Worm (Caenorhabditis elegans) whole organism, L1 larva: ENCODE measurements around the gene dsc-4.

Experiments used
- C16A3.4 ChIP-seq: fragments of 150-350 bp; optimal IDR thresholded peaks from 2 replicates; lab custom pipeline; 2014; ENCODE audit warnings: missing biosample characterization, missing genetic modification characterization
- C34B4.2 ChIP-seq: sonication (generic microtip); optimal IDR thresholded peaks from 2 replicates; lab custom pipeline; 2017; ENCODE audit warnings: mild to moderate bottlenecking, missing genetic modification characterization, missing compliant biosample characterization
- Y116A8C.19 ChIP-seq: sonication (generic microtip); optimal IDR thresholded peaks from 2 replicates; lab custom pipeline; 2016; ENCODE audit warnings: missing compliant biosample characterization, missing genetic modification characterization, borderline replicate concordance
- aly-2 ChIP-seq: fragments of 150-350 bp; optimal IDR thresholded peaks from 2 replicates; lab custom pipeline; 2014; ENCODE audit warnings: missing biosample characterization, missing genetic modification characterization
- blmp-1 ChIP-seq: fragments of 150-350 bp; optimal IDR thresholded peaks from 2 replicates; lab custom pipeline; 2014; ENCODE audit warnings: missing biosample characterization, missing genetic modification characterization
- ceh-8 ChIP-seq: fragments of 200-800 bp; sonication (Bioruptor generic); optimal IDR thresholded peaks from 2 replicates; lab custom pipeline; 2018; ENCODE audit warnings: mild to moderate bottlenecking, missing genetic modification characterization, moderate library complexity, missing compliant biosample characterization
- ces-1 ChIP-seq: fragments of 150-350 bp; optimal IDR thresholded peaks from 2 replicates; lab custom pipeline; 2014; ENCODE audit warnings: missing biosample characterization, missing genetic modification reagents, missing genetic modification characterization
- dsc-1 ChIP-seq: sonication (generic microtip); optimal IDR thresholded peaks from 2 replicates; lab custom pipeline; 2016; ENCODE audit warnings: mild to moderate bottlenecking, missing genetic modification characterization, missing compliant biosample characterization
- efl-1 ChIP-seq, 4 experiments: fragments of 150-350 bp; optimal IDR thresholded peaks in 3 of 4; peaks in 1 of 4; 1 replicate in 1 of 4; 2 replicates in 3 of 4; lab custom pipeline; 2014; ENCODE audit warnings: missing biosample characterization in 2 of 4, missing genetic modification characterization in 2 of 4, missing genetic modification reagents in 2 of 4
- egl-27 ChIP-seq, 2 experiments: fragments of 150-350 bp in 1 of 2; sonication (generic microtip); optimal IDR thresholded peaks; 3 replicates each; lab custom pipeline; 2017 to 2018; ENCODE audit warnings: missing biosample characterization in 2 of 2, missing genetic modification characterization in 2 of 2, missing genetic modification reagents in 2 of 2
- elt-3 ChIP-seq, 6 experiments: fragments of 150-350 bp in 1 of 6; sonication (generic microtip); optimal IDR thresholded peaks; 2 replicates each; lab custom pipeline; 2017 to 2018; ENCODE audit warnings: missing biosample characterization in 6 of 6, missing genetic modification characterization in 6 of 6, inconsistent platforms in 1 of 6
- ets-5 ChIP-seq: fragments of 200-800 bp; sonication (Bioruptor generic); IDR thresholded peaks from 2 replicates; pipeline ENCODE4 v1.3.6; 2022; ENCODE audit warnings: missing genetic modification characterization, missing compliant biosample characterization
- fkh-10 ChIP-seq: sonication (generic microtip); optimal IDR thresholded peaks from 2 replicates; lab custom pipeline; 2017; ENCODE audit warnings: missing biosample characterization, missing genetic modification reagents, missing genetic modification characterization
- fos-1 ChIP-seq: fragments of 150-350 bp; optimal IDR thresholded peaks from 2 replicates; lab custom pipeline; 2014; ENCODE audit warnings: missing biosample characterization, missing genetic modification characterization
- grh-1 ChIP-seq: fragments of 200-800 bp; sonication (Bioruptor generic); IDR thresholded peaks from 2 replicates; pipeline ENCODE4 v1.3.6; 2022; ENCODE audit warnings: missing genetic modification reagents, missing genetic modification characterization, missing compliant biosample characterization
- hlh-17 ChIP-seq: fragments of 200-800 bp; sonication (Bioruptor generic); optimal IDR thresholded peaks from 2 replicates; lab custom pipeline; 2018; ENCODE audit warnings: missing genetic modification characterization, mild to moderate bottlenecking, missing compliant biosample characterization, moderate library complexity, borderline replicate concordance
- hlh-4 ChIP-seq: sonication (generic microtip); optimal IDR thresholded peaks from 2 replicates; lab custom pipeline; 2016; ENCODE audit warnings: mild to moderate bottlenecking, missing genetic modification characterization, missing compliant biosample characterization
- hpl-2 ChIP-seq: fragments of 150-350 bp; optimal IDR thresholded peaks from 2 replicates; lab custom pipeline; 2014; ENCODE audit warnings: missing biosample characterization, missing genetic modification reagents, missing genetic modification characterization
- isw-1 ChIP-seq: fragments of 200-800 bp; sonication (Bioruptor generic); IDR thresholded peaks from 2 replicates; pipeline ENCODE4 v1.3.6; 2022; ENCODE audit warnings: missing genetic modification characterization, missing compliant biosample characterization
- jun-1 ChIP-seq: fragments of 150-350 bp; optimal IDR thresholded peaks from 2 replicates; lab custom pipeline; 2014; ENCODE audit warnings: missing biosample characterization, missing genetic modification reagents, missing genetic modification characterization
- lin-13 ChIP-seq: fragments of 150-350 bp; optimal IDR thresholded peaks from 2 replicates; lab custom pipeline; 2014; ENCODE audit warnings: missing biosample characterization, missing genetic modification reagents, missing genetic modification characterization
- lin-14 ChIP-seq: fragments of 200-800 bp; sonication (Bioruptor generic); optimal IDR thresholded peaks from 2 replicates; lab custom pipeline; 2018; ENCODE audit warnings: mild to moderate bottlenecking, missing genetic modification characterization, moderate library complexity, missing compliant biosample characterization
- lin-15B ChIP-seq: fragments of 150-350 bp; sonication (generic microtip); optimal IDR thresholded peaks from 3 replicates; lab custom pipeline; 2014; ENCODE audit warnings: missing biosample characterization, missing genetic modification characterization
- lir-3 ChIP-seq: sonication (generic microtip); optimal IDR thresholded peaks from 2 replicates; lab custom pipeline; 2016; ENCODE audit warnings: mild to moderate bottlenecking, missing genetic modification characterization, moderate library complexity, missing compliant biosample characterization; ENCODE audit not compliant: poor library complexity
- lsy-2 ChIP-seq, 2 experiments: fragments of 150-350 bp; optimal IDR thresholded peaks; 2 replicates each; lab custom pipeline; 2014; ENCODE audit warnings: missing biosample characterization in 2 of 2, missing genetic modification characterization in 2 of 2
- mdl-1 ChIP-seq, 2 experiments: fragments of 150-350 bp; optimal IDR thresholded peaks; 2 replicates each; lab custom pipeline; 2014 to 2017; ENCODE audit warnings: missing biosample characterization in 2 of 2, missing genetic modification characterization in 2 of 2, inconsistent platforms in 1 of 2
- mep-1 ChIP-seq: fragments of 150-350 bp; optimal IDR thresholded peaks from 2 replicates; lab custom pipeline; 2014; ENCODE audit warnings: missing biosample characterization, missing genetic modification characterization
- nhr-11 ChIP-seq: fragments of 150-350 bp; optimal IDR thresholded peaks from 2 replicates; lab custom pipeline; 2014; ENCODE audit warnings: missing biosample characterization, missing genetic modification characterization
- nhr-20 ChIP-seq: sonication (generic microtip); optimal IDR thresholded peaks from 2 replicates; lab custom pipeline; 2016; ENCODE audit warnings: mild to moderate bottlenecking, missing genetic modification characterization, missing compliant biosample characterization
- nhr-47 ChIP-seq: sonication (generic microtip); optimal IDR thresholded peaks from 2 replicates; lab custom pipeline; 2016; ENCODE audit warnings: mild to moderate bottlenecking, missing genetic modification characterization, moderate library complexity, missing compliant biosample characterization
- nhr-71 ChIP-seq: sonication (generic microtip); optimal IDR thresholded peaks from 2 replicates; lab custom pipeline; 2016; ENCODE audit warnings: mild to moderate bottlenecking, missing genetic modification characterization, moderate library complexity, missing compliant biosample characterization
- nhr-76 ChIP-seq: sonication (generic microtip); optimal IDR thresholded peaks from 2 replicates; lab custom pipeline; 2017; ENCODE audit warnings: missing biosample characterization, missing genetic modification characterization
- nhr-77 ChIP-seq: fragments of 150-350 bp; optimal IDR thresholded peaks from 2 replicates; lab custom pipeline; 2014; ENCODE audit warnings: missing biosample characterization, missing genetic modification characterization
- nhr-84 ChIP-seq: sonication (generic microtip); optimal IDR thresholded peaks from 2 replicates; lab custom pipeline; 2017; ENCODE audit warnings: missing biosample characterization, missing genetic modification characterization
- nhr-85 ChIP-seq: sonication (generic microtip); peaks from one replicate; lab custom pipeline; 2016; ENCODE audit warnings: missing genetic modification characterization, inconsistent platforms, missing compliant biosample characterization
- nhr-90 ChIP-seq: sonication (generic microtip); optimal IDR thresholded peaks from 2 replicates; lab custom pipeline; 2016; ENCODE audit warnings: mild to moderate bottlenecking, missing genetic modification characterization, missing compliant biosample characterization; ENCODE audit not compliant: poor library complexity
- pag-3 ChIP-seq: sonication (generic microtip); optimal IDR thresholded peaks from 2 replicates; lab custom pipeline; 2017; ENCODE audit warnings: missing genetic modification characterization, mild to moderate bottlenecking, missing compliant biosample characterization, antibody characterized with exemption, borderline replicate concordance; ENCODE audit not compliant: insufficient read depth
- rnt-1 ChIP-seq: sonication (generic microtip); optimal IDR thresholded peaks from 2 replicates; lab custom pipeline; 2016; ENCODE audit warnings: mild to moderate bottlenecking, missing genetic modification characterization, moderate library complexity, missing compliant biosample characterization
- sox-4 ChIP-seq: sonication (generic microtip); optimal IDR thresholded peaks from 2 replicates; lab custom pipeline; 2016; ENCODE audit warnings: missing genetic modification characterization, missing compliant biosample characterization
- sptf-1 ChIP-seq: fragments of 150-350 bp; optimal IDR thresholded peaks from 2 replicates; lab custom pipeline; 2014; ENCODE audit warnings: missing biosample characterization, missing genetic modification characterization
- sup-37 ChIP-seq: fragments of 200-800 bp; sonication (Bioruptor generic); optimal IDR thresholded peaks from 2 replicates; lab custom pipeline; 2018; ENCODE audit warnings: mild to moderate bottlenecking, missing genetic modification characterization, missing compliant biosample characterization
- tbx-2 ChIP-seq: sonication (generic microtip); optimal IDR thresholded peaks from 2 replicates; lab custom pipeline; 2016; ENCODE audit warnings: missing genetic modification characterization, missing compliant biosample characterization
- unc-130 ChIP-seq: fragments of 150-350 bp; optimal IDR thresholded peaks from 2 replicates; lab custom pipeline; 2017; ENCODE audit warnings: missing biosample characterization, missing genetic modification characterization, inconsistent platforms
- unc-30 ChIP-seq: sonication (generic microtip); optimal IDR thresholded peaks from 2 replicates; lab custom pipeline; 2017; ENCODE audit warnings: missing biosample characterization, missing genetic modification characterization
- unc-62 ChIP-seq: fragments of 150-350 bp; optimal IDR thresholded peaks from 2 replicates; lab custom pipeline; 2014; ENCODE audit warnings: missing biosample characterization, missing genetic modification reagents, missing genetic modification characterization
- unc-98 ChIP-seq: fragments of 200-800 bp; sonication (Bioruptor generic); IDR thresholded peaks from 2 replicates; pipeline ENCODE4 v1.3.6; 2022; ENCODE audit warnings: missing genetic modification characterization, missing compliant biosample characterization
- vab-15 ChIP-seq: sonication (generic microtip); optimal IDR thresholded peaks from 2 replicates; lab custom pipeline; 2017; ENCODE audit warnings: missing genotype, mild to moderate bottlenecking, missing genetic modification characterization, missing compliant biosample characterization
- zag-1 ChIP-seq: fragments of 150-350 bp; optimal IDR thresholded peaks from 2 replicates; lab custom pipeline; 2014; ENCODE audit warnings: missing biosample characterization, missing genetic modification characterization
- ztf-4 ChIP-seq: fragments of 150-350 bp; optimal IDR thresholded peaks from 2 replicates; lab custom pipeline; 2014; ENCODE audit warnings: missing biosample characterization, missing genetic modification characterization

Gene dsc-4

DNA sequence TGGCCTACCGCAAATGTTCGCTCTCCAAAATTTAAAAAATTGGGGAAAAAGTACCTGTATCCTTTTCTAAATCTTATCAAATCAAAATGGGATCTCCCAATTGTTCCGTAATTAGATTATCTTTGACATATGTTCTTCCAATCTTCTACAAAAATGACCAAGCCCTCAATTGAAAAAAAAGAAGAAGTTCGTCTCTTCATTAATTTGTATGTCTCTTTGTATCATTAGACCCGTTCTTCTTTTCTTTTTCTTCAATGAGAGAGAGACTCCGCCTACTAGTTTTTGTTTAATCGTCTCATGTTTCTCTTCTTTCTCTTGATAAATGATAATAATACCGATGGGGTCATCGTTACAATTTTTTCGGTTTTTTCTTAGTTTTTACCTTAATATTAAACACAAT, 17.1 kb downstream of the dsc-4 start:
- TF ChIP-seq blmp-1 (tag; lab: Kevin White, UChicago) (peak; percentile 53), ets-5 (GFP tag; lab: Robert Waterston, UW) (no peak), pag-3 (tag; lab: Kevin White, UChicago) (no peak), fos-1 (no peak), lin-14 (peak; percentile 27), elt-3 (tag; optimal IDR thresholded peaks at IDR 0.05; lab: Kevin White, UChicago) (peak in 2 of 6 experiments; percentile 0 to 55)

DNA sequence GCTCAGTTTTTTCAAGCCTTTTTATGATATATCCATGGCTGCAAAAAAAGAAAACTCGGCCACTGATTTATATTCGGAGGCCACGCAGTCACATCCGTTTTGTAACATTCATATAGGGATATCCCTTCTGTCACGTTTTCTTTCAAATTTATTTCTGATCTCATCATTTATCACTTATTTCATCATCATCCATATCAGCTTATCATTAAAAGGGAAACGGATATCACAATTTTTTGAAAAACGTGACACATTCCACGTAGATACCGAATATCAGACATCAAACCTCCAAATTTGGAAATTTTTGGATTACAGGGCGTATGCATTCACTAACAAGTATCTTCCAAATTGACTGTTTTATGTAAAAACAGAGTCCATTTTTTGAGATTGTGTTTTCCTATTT, 17.6 kb downstream of the dsc-4 start:
- no peak for TF ChIP-seq hlh-4 (tag; lab: Kevin White, UChicago)
- no peak for TF ChIP-seq C34B4.2
- TF ChIP-seq nhr-47 = peak; percentile 31
- no peak for TF ChIP-seq fos-1
- TF ChIP-seq nhr-77 (tag; lab: Kevin White, UChicago) = no peak
- TF ChIP-seq nhr-90 (tag; lab: Kevin White, UChicago) = no peak
- TF ChIP-seq ces-1 (GFP tag; lab: Kevin White, UChicago) = no peak
- no peak for TF ChIP-seq lsy-2 (tag; optimal IDR thresholded peaks at IDR 0.05; lab: Kevin White, UChicago)
- TF ChIP-seq ztf-4 (tag; lab: Kevin White, UChicago) = no peak
- TF ChIP-seq sptf-1 = no peak
- TF ChIP-seq efl-1 (optimal IDR thresholded peaks at IDR 0.05; lab: Kevin White, UChicago) = no peak
- TF ChIP-seq efl-1 (GFP tag; optimal IDR thresholded peaks at IDR 0.05 in 1 of 2; lab: Kevin White, UChicago) = peak in 1 of 2 experiments; percentile 78
- no peak for TF ChIP-seq sox-4 (tag; lab: Kevin White, UChicago)
- TF ChIP-seq hlh-17 (GFP tag; lab: Kevin White, UChicago) = no peak
- peak; percentile 55 for TF ChIP-seq nhr-71 (tag; lab: Kevin White, UChicago)
- TF ChIP-seq nhr-84 (tag; lab: Kevin White, UChicago) = no peak
- TF ChIP-seq ets-5 (GFP tag; lab: Robert Waterston, UW) = no peak
- TF ChIP-seq nhr-76 (tag; lab: Kevin White, UChicago) = no peak
- peak in 3 of 6 experiments; percentile 44 to 83 (median 57) for TF ChIP-seq elt-3 (tag; optimal IDR thresholded peaks at IDR 0.05; lab: Kevin White, UChicago)
- no peak for TF ChIP-seq nhr-11 (tag; lab: Kevin White, UChicago)
- TF ChIP-seq lin-13 (GFP tag; lab: Kevin White, UChicago) = no peak
- TF ChIP-seq dsc-1 (tag; lab: Kevin White, UChicago) = no peak
- TF ChIP-seq unc-130 = no peak
- TF ChIP-seq isw-1 (GFP tag; lab: Robert Waterston, UW) = no peak
- no peak for TF ChIP-seq mdl-1 (tag; optimal IDR thresholded peaks at IDR 0.05; lab: Kevin White, UChicago)
- no peak for TF ChIP-seq zag-1 (tag; lab: Kevin White, UChicago)
- no peak for TF ChIP-seq vab-15 (tag; lab: Kevin White, UChicago)
- TF ChIP-seq pag-3 (tag; lab: Kevin White, UChicago) = no peak
- peak; percentile 9 for TF ChIP-seq nhr-20
- TF ChIP-seq Y116A8C.19 (tag; lab: Kevin White, UChicago) = no peak
- TF ChIP-seq rnt-1 = no peak
- no peak for TF ChIP-seq unc-62 (GFP tag; lab: Kevin White, UChicago)
- no peak for TF ChIP-seq ceh-8
- TF ChIP-seq sup-37 (GFP tag; lab: Kevin White, UChicago) = no peak
- peak; percentile 40 for TF ChIP-seq nhr-85 (tag; lab: Kevin White, UChicago)
- TF ChIP-seq jun-1 (tag; lab: Kevin White, UChicago) = no peak
- TF ChIP-seq lin-14 = peak; percentile 32
- TF ChIP-seq grh-1 (GFP tag; lab: Robert Waterston, UW) = 0 out of 2 replicates have a peak, but pooled peaks have one; percentile 24
- TF ChIP-seq lin-15B = no peak
- no peak for TF ChIP-seq lir-3 (tag; lab: Kevin White, UChicago)
- TF ChIP-seq egl-27 (tag; optimal IDR thresholded peaks at IDR 0.05; lab: Kevin White, UChicago) = no peak
- no peak for TF ChIP-seq mep-1 (tag; lab: Kevin White, UChicago)
- TF ChIP-seq unc-30 = no peak
- TF ChIP-seq unc-98 (GFP tag; lab: Robert Waterston, UW) = no peak
- no peak for TF ChIP-seq fkh-10 (GFP tag; lab: Kevin White, UChicago)
- TF ChIP-seq aly-2 (tag; lab: Kevin White, UChicago) = no peak
- TF ChIP-seq tbx-2 = no peak
- peak; percentile 73 for TF ChIP-seq blmp-1 (tag; lab: Kevin White, UChicago)
- TF ChIP-seq C16A3.4 (tag; lab: Kevin White, UChicago) = no peak
- no peak for TF ChIP-seq hpl-2 (GFP tag; lab: Kevin White, UChicago)
